Worm (Caenorhabditis elegans) whole organism, L1 larva: ENCODE measurements around the gene F40F8.12.

Source experiments
- C34B4.2 ChIP-seq: sonication (generic microtip); optimal IDR thresholded peaks from 2 replicates; lab custom pipeline; 2017; ENCODE audit warnings: mild to moderate bottlenecking, missing genetic modification characterization, missing compliant biosample characterization
- F16B12.6 ChIP-seq: fragments of 150-350 bp; optimal IDR thresholded peaks from 2 replicates; lab custom pipeline; 2014; ENCODE audit warnings: missing biosample characterization, missing genetic modification characterization
- Y116A8C.19 ChIP-seq: sonication (generic microtip); optimal IDR thresholded peaks from 2 replicates; lab custom pipeline; 2016; ENCODE audit warnings: missing compliant biosample characterization, missing genetic modification characterization, borderline replicate concordance
- aha-1 ChIP-seq: fragments of 150-350 bp; optimal IDR thresholded peaks from 2 replicates; lab custom pipeline; 2014; ENCODE audit warnings: missing biosample characterization, missing genetic modification characterization
- ceh-63 ChIP-seq: fragments of 200-800 bp; sonication (Bioruptor generic); optimal IDR thresholded peaks from 2 replicates; lab custom pipeline; 2018; ENCODE audit warnings: mild to moderate bottlenecking, missing genetic modification characterization, missing compliant biosample characterization
- ceh-8 ChIP-seq: fragments of 200-800 bp; sonication (Bioruptor generic); optimal IDR thresholded peaks from 2 replicates; lab custom pipeline; 2018; ENCODE audit warnings: mild to moderate bottlenecking, missing genetic modification characterization, moderate library complexity, missing compliant biosample characterization
- ceh-90 ChIP-seq: sonication (generic microtip); optimal IDR thresholded peaks from 2 replicates; lab custom pipeline; 2016; ENCODE audit warnings: missing genetic modification characterization, missing compliant biosample characterization
- ces-1 ChIP-seq: fragments of 150-350 bp; optimal IDR thresholded peaks from 2 replicates; lab custom pipeline; 2014; ENCODE audit warnings: missing biosample characterization, missing genetic modification reagents, missing genetic modification characterization
- dpl-1 ChIP-seq, 3 experiments: fragments of 150-350 bp in 2 of 3; sonication (generic microtip) in 1 of 3; optimal IDR thresholded peaks; 2 replicates each; lab custom pipeline; 2014 to 2017; ENCODE audit warnings: missing biosample characterization in 3 of 3, missing genetic modification characterization in 3 of 3, missing genetic modification reagents in 3 of 3
- dsc-1 ChIP-seq: sonication (generic microtip); optimal IDR thresholded peaks from 2 replicates; lab custom pipeline; 2016; ENCODE audit warnings: mild to moderate bottlenecking, missing genetic modification characterization, missing compliant biosample characterization
- elt-2 ChIP-seq: sonication (generic microtip); optimal IDR thresholded peaks from 2 replicates; lab custom pipeline; 2016; ENCODE audit warnings: missing genetic modification characterization, mild to moderate bottlenecking, inconsistent platforms, missing compliant biosample characterization, missing genetic modification reagents
- elt-3 ChIP-seq, 6 experiments: fragments of 150-350 bp in 1 of 6; sonication (generic microtip); optimal IDR thresholded peaks; 2 replicates each; lab custom pipeline; 2017 to 2018; ENCODE audit warnings: missing biosample characterization in 6 of 6, missing genetic modification characterization in 6 of 6, inconsistent platforms in 1 of 6
- fkh-8 ChIP-seq: sonication (generic microtip); optimal IDR thresholded peaks from 2 replicates; lab custom pipeline; 2016; ENCODE audit warnings: mild to moderate bottlenecking, missing genetic modification characterization, missing compliant biosample characterization
- fos-1 ChIP-seq: fragments of 150-350 bp; optimal IDR thresholded peaks from 2 replicates; lab custom pipeline; 2014; ENCODE audit warnings: missing biosample characterization, missing genetic modification characterization
- grh-1 ChIP-seq: fragments of 200-800 bp; sonication (Bioruptor generic); IDR thresholded peaks from 2 replicates; pipeline ENCODE4 v1.3.6; 2022; ENCODE audit warnings: missing genetic modification reagents, missing genetic modification characterization, missing compliant biosample characterization
- hlh-4 ChIP-seq: sonication (generic microtip); optimal IDR thresholded peaks from 2 replicates; lab custom pipeline; 2016; ENCODE audit warnings: mild to moderate bottlenecking, missing genetic modification characterization, missing compliant biosample characterization
- lin-13 ChIP-seq: fragments of 150-350 bp; optimal IDR thresholded peaks from 2 replicates; lab custom pipeline; 2014; ENCODE audit warnings: missing biosample characterization, missing genetic modification reagents, missing genetic modification characterization
- lir-3 ChIP-seq: sonication (generic microtip); optimal IDR thresholded peaks from 2 replicates; lab custom pipeline; 2016; ENCODE audit warnings: mild to moderate bottlenecking, missing genetic modification characterization, moderate library complexity, missing compliant biosample characterization; ENCODE audit not compliant: poor library complexity
- lsy-2 ChIP-seq, 2 experiments: fragments of 150-350 bp; optimal IDR thresholded peaks; 2 replicates each; lab custom pipeline; 2014; ENCODE audit warnings: missing biosample characterization in 2 of 2, missing genetic modification characterization in 2 of 2
- mdl-1 ChIP-seq, 2 experiments: fragments of 150-350 bp; optimal IDR thresholded peaks; 2 replicates each; lab custom pipeline; 2014 to 2017; ENCODE audit warnings: missing biosample characterization in 2 of 2, missing genetic modification characterization in 2 of 2, inconsistent platforms in 1 of 2
- mef-2 ChIP-seq: fragments of 150-350 bp; optimal IDR thresholded peaks from 2 replicates; lab custom pipeline; 2014; ENCODE audit warnings: missing biosample characterization, missing genetic modification characterization
- nhr-11 ChIP-seq: fragments of 150-350 bp; optimal IDR thresholded peaks from 2 replicates; lab custom pipeline; 2014; ENCODE audit warnings: missing biosample characterization, missing genetic modification characterization
- nhr-12 ChIP-seq: sonication (generic microtip); optimal IDR thresholded peaks from 2 replicates; lab custom pipeline; 2017; ENCODE audit warnings: missing biosample characterization, missing genetic modification characterization
- nhr-20 ChIP-seq: sonication (generic microtip); optimal IDR thresholded peaks from 2 replicates; lab custom pipeline; 2016; ENCODE audit warnings: mild to moderate bottlenecking, missing genetic modification characterization, missing compliant biosample characterization
- nhr-77 ChIP-seq: fragments of 150-350 bp; optimal IDR thresholded peaks from 2 replicates; lab custom pipeline; 2014; ENCODE audit warnings: missing biosample characterization, missing genetic modification characterization
- nhr-85 ChIP-seq: sonication (generic microtip); peaks from one replicate; lab custom pipeline; 2016; ENCODE audit warnings: missing genetic modification characterization, inconsistent platforms, missing compliant biosample characterization
- nhr-90 ChIP-seq: sonication (generic microtip); optimal IDR thresholded peaks from 2 replicates; lab custom pipeline; 2016; ENCODE audit warnings: mild to moderate bottlenecking, missing genetic modification characterization, missing compliant biosample characterization; ENCODE audit not compliant: poor library complexity
- pag-3 ChIP-seq: sonication (generic microtip); optimal IDR thresholded peaks from 2 replicates; lab custom pipeline; 2017; ENCODE audit warnings: missing genetic modification characterization, mild to moderate bottlenecking, missing compliant biosample characterization, antibody characterized with exemption, borderline replicate concordance; ENCODE audit not compliant: insufficient read depth
- pqm-1 ChIP-seq: sonication (generic microtip); optimal IDR thresholded peaks from 3 replicates; lab custom pipeline; 2017; ENCODE audit warnings: missing biosample characterization, missing genetic modification characterization
- rnt-1 ChIP-seq: sonication (generic microtip); optimal IDR thresholded peaks from 2 replicates; lab custom pipeline; 2016; ENCODE audit warnings: mild to moderate bottlenecking, missing genetic modification characterization, moderate library complexity, missing compliant biosample characterization
- skn-1 ChIP-seq: fragments of 150-350 bp; optimal IDR thresholded peaks from 2 replicates; lab custom pipeline; 2014; ENCODE audit warnings: missing biosample characterization, missing genetic modification characterization
- snpc-4 ChIP-seq: fragments of 150-350 bp; optimal IDR thresholded peaks from 2 replicates; lab custom pipeline; 2014; ENCODE audit warnings: missing biosample characterization, missing genetic modification characterization
- snu-23 ChIP-seq: sonication (generic microtip); optimal IDR thresholded peaks from 2 replicates; lab custom pipeline; 2016; ENCODE audit warnings: missing genetic modification characterization, missing compliant biosample characterization
- sptf-1 ChIP-seq: fragments of 150-350 bp; optimal IDR thresholded peaks from 2 replicates; lab custom pipeline; 2014; ENCODE audit warnings: missing biosample characterization, missing genetic modification characterization
- sup-37 ChIP-seq: fragments of 200-800 bp; sonication (Bioruptor generic); optimal IDR thresholded peaks from 2 replicates; lab custom pipeline; 2018; ENCODE audit warnings: mild to moderate bottlenecking, missing genetic modification characterization, missing compliant biosample characterization
- swsn-7 ChIP-seq: sonication (generic microtip); optimal IDR thresholded peaks from 2 replicates; lab custom pipeline; 2016; ENCODE audit warnings: missing genetic modification characterization, missing compliant biosample characterization
- tbx-2 ChIP-seq: sonication (generic microtip); optimal IDR thresholded peaks from 2 replicates; lab custom pipeline; 2016; ENCODE audit warnings: missing genetic modification characterization, missing compliant biosample characterization
- tlp-1 ChIP-seq: fragments of 150-350 bp; optimal IDR thresholded peaks from 2 replicates; lab custom pipeline; 2014; ENCODE audit warnings: missing biosample characterization, missing genetic modification characterization
- unc-30 ChIP-seq: sonication (generic microtip); optimal IDR thresholded peaks from 2 replicates; lab custom pipeline; 2017; ENCODE audit warnings: missing biosample characterization, missing genetic modification characterization
- unc-62 ChIP-seq: fragments of 150-350 bp; optimal IDR thresholded peaks from 2 replicates; lab custom pipeline; 2014; ENCODE audit warnings: missing biosample characterization, missing genetic modification reagents, missing genetic modification characterization
- unc-98 ChIP-seq: fragments of 200-800 bp; sonication (Bioruptor generic); IDR thresholded peaks from 2 replicates; pipeline ENCODE4 v1.3.6; 2022; ENCODE audit warnings: missing genetic modification characterization, missing compliant biosample characterization
- vab-15 ChIP-seq: sonication (generic microtip); optimal IDR thresholded peaks from 2 replicates; lab custom pipeline; 2017; ENCODE audit warnings: missing genotype, mild to moderate bottlenecking, missing genetic modification characterization, missing compliant biosample characterization
- ztf-11 ChIP-seq, 2 experiments: sonication (generic microtip); optimal IDR thresholded peaks; 2 replicates each; lab custom pipeline; 2016 to 2017; ENCODE audit warnings: missing genetic modification characterization in 2 of 2, missing biosample characterization in 1 of 2, missing compliant biosample characterization in 1 of 2
- ztf-4 ChIP-seq: fragments of 150-350 bp; optimal IDR thresholded peaks from 2 replicates; lab custom pipeline; 2014; ENCODE audit warnings: missing biosample characterization, missing genetic modification characterization

Gene F40F8.12

DNA sequence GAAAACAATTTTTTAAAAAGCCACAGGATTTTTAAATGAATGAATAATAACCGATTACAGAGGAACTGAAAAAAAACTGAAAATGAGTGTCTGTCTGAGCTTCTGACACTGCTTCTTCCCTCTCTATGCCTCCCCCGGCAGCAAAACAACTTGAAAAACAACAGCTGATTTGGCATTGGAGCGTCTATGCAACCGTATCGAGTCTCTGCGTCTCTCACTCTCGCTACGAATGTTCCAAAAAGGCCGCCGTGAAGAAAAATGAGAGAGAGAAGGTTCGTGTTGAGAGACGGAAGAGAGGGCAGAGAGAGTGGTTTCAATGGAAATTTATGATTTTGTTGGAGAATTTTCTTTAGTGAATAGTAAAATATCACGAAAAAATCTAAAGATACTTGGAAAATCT is 26.6 kb upstream of the F40F8.12 start (continued):
- TF ChIP-seq dpl-1 (GFP tag; optimal IDR thresholded peaks at IDR 0.05; lab: Kevin White, UChicago) (peak; percentile 58 to 80 (median 73)), aha-1 (tag; lab: Kevin White, UChicago) (no peak), fos-1 (tag; lab: Kevin White, UChicago) (no peak), nhr-85 (peak; percentile 80), elt-3 (tag; optimal IDR thresholded peaks at IDR 0.05; lab: Kevin White, UChicago) (peak in 2 of 6 experiments; percentile 10 to 39), unc-62 (GFP tag; lab: Kevin White, UChicago) (no peak), snpc-4 (tag; lab: Kevin White, UChicago) (no peak), ces-1 (GFP tag; lab: Kevin White, UChicago) (no peak), nhr-90 (peak; percentile 32), hlh-4 (no peak), ceh-8 (GFP tag; lab: Kevin White, UChicago) (no peak), nhr-20 (peak; percentile 68), F16B12.6 (peak; percentile 37), unc-30 (tag; lab: Kevin White, UChicago) (no peak), skn-1 (tag; lab: Kevin White, UChicago) (peak; percentile 78), C34B4.2 (no peak), tlp-1 (tag; lab: Kevin White, UChicago) (no peak), Y116A8C.19 (no peak), elt-2 (tag; lab: Kevin White, UChicago) (no peak), snu-23 (GFP tag; lab: Kevin White, UChicago) (peak; percentile 70), lsy-2 (tag; optimal IDR thresholded peaks at IDR 0.05; lab: Kevin White, UChicago) (peak; percentile 67 to 88), nhr-77 (tag; lab: Kevin White, UChicago) (peak; percentile 32), pag-3 (tag; lab: Kevin White, UChicago) (no peak), nhr-12 (tag; lab: Kevin White, UChicago) (no peak), tbx-2 (tag; lab: Kevin White, UChicago) (peak; percentile 22), sup-37 (GFP tag; lab: Kevin White, UChicago) (no peak), lir-3 (tag; lab: Kevin White, UChicago) (no peak), ztf-11 (tag; optimal IDR thresholded peaks at IDR 0.05; lab: Kevin White, UChicago) (no peak), ceh-90 (tag; lab: Kevin White, UChicago) (no peak), swsn-7 (tag; lab: Kevin White, UChicago) (peak; percentile 38), nhr-11 (tag; lab: Kevin White, UChicago) (no peak), unc-98 (GFP tag; lab: Robert Waterston, UW) (no peak), rnt-1 (tag; lab: Kevin White, UChicago) (peak; percentile 66), ceh-63 (GFP tag; lab: Kevin White, UChicago) (no peak), sptf-1 (tag; lab: Kevin White, UChicago) (no peak), ztf-4 (tag; lab: Kevin White, UChicago) (no peak), mdl-1 (tag; optimal IDR thresholded peaks at IDR 0.05; lab: Kevin White, UChicago) (peak in 1 of 2 experiments; percentile 51), vab-15 (tag; lab: Kevin White, UChicago) (no peak), grh-1 (GFP tag; lab: Robert Waterston, UW) (no peak), mef-2 (tag; lab: Kevin White, UChicago) (no peak), fkh-8 (tag; lab: Kevin White, UChicago) (peak; percentile 53), lin-13 (peak; percentile 55), dsc-1 (tag; lab: Kevin White, UChicago) (no peak)

DNA sequence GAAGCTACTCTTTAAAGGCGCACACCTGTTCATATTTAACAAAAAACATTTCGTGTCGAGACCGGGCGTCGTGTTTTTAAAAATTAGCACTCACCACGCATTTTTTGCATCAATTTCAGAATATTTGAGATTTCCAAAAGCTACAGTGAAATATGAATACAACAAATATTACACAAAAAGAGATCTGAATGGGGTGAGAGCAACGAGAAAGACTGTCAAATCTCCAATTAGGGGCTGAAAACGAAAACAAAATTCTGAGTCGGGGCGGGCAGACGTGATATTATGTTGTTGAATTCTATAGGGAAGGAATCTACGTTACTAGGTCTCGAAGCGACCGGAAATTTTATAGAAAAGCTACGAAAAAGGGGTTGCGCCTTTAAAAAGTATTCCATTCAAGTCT is 26.0 kb upstream of the F40F8.12 start, which contains the start of gene C09H10.5:
C09H10.5 (minus strand) TSS at position 101 of the 400 bp plus-strand sequence.
- TF ChIP-seq pqm-1 (tag; lab: Kevin White, UChicago) (no peak), ces-1 (GFP tag; lab: Kevin White, UChicago) (no peak), pag-3 (tag; lab: Kevin White, UChicago) (no peak)
